Fruit fly (Drosophila melanogaster) whole organism, embryonic: ENCODE results near the gene CG10317.

Experiments used
- Adf1 ChIP-seq: fragments of 200-800 bp; sonication (Bioruptor generic); IDR thresholded peaks from 2 replicates; pipeline ENCODE4 v1.3.6; 2022; ENCODE audit warnings: missing biosample characterization, missing genetic modification characterization
- Asciz ChIP-seq: fragments of 200-800 bp; sonication (Bioruptor generic); optimal IDR thresholded peaks from 2 replicates; lab custom pipeline; 2017; ENCODE audit warnings: missing biosample characterization, mild to moderate bottlenecking, missing genetic modification characterization, missing genetic modification reagents
- Bgb ChIP-seq: fragments of 200-800 bp; sonication (Bioruptor generic); IDR thresholded peaks from 2 replicates; pipeline ENCODE4 v1.3.6; 2022; ENCODE audit warnings: missing biosample characterization, missing genetic modification characterization; ENCODE audit not compliant: partially characterized antibody
- CG10267 ChIP-seq: fragments of 200-800 bp; sonication (Bioruptor generic); optimal IDR thresholded peaks from 2 replicates; lab custom pipeline; 2018; ENCODE audit warnings: missing biosample characterization, mild to moderate bottlenecking, missing genetic modification characterization, moderate library complexity
- CG10274 ChIP-seq: fragments of 200-800 bp; sonication (Bioruptor generic); optimal IDR thresholded peaks from 3 replicates; lab custom pipeline; 2017; ENCODE audit warnings: missing biosample characterization, mild to moderate bottlenecking, missing genetic modification characterization
- CG11456 ChIP-seq: fragments of 200-800 bp; sonication (Bioruptor generic); IDR thresholded peaks from 3 replicates; pipeline ENCODE4 v1.3.6; 2022; ENCODE audit warnings: missing biosample characterization, missing genetic modification characterization
- CG13123 ChIP-seq: fragments of 200-800 bp; sonication (Bioruptor generic); optimal IDR thresholded peaks from 2 replicates; lab custom pipeline; 2016; ENCODE audit warnings: missing biosample characterization, missing genetic modification characterization
- CG14965 ChIP-seq: fragments of 200-800 bp; sonication (Bioruptor generic); optimal IDR thresholded peaks from 2 replicates; lab custom pipeline; 2016; ENCODE audit warnings: missing biosample characterization, missing genetic modification characterization, borderline replicate concordance
- CG1647 ChIP-seq: fragments of 200-800 bp; sonication (Bioruptor generic); optimal IDR thresholded peaks from 3 replicates; lab custom pipeline; 2016; ENCODE audit warnings: missing biosample characterization, missing genetic modification characterization
- CG17186 ChIP-seq: fragments of 200-800 bp; sonication (Bioruptor generic); optimal IDR thresholded peaks from 3 replicates; lab custom pipeline; 2017; ENCODE audit warnings: missing biosample characterization, missing genetic modification reagents, missing genetic modification characterization
- CG1832 ChIP-seq: fragments of 200-800 bp; sonication (Bioruptor generic); optimal IDR thresholded peaks from 2 replicates; lab custom pipeline; 2017; ENCODE audit warnings: missing biosample characterization, mild to moderate bottlenecking, missing genetic modification characterization, inconsistent platforms
- CG3281 ChIP-seq: fragments of 200-800 bp; sonication (Bioruptor generic); optimal IDR thresholded peaks from 3 replicates; lab custom pipeline; 2017; ENCODE audit warnings: missing biosample characterization, mild to moderate bottlenecking, missing genetic modification characterization
- CG3407 ChIP-seq: fragments of 200-800 bp; sonication (Bioruptor generic); optimal IDR thresholded peaks from 2 replicates; lab custom pipeline; 2018; ENCODE audit warnings: missing biosample characterization, mild to moderate bottlenecking, missing genetic modification characterization
- CG3838 ChIP-seq: fragments of 200-800 bp; sonication (Bioruptor generic); optimal IDR thresholded peaks from 3 replicates; lab custom pipeline; 2016; ENCODE audit warnings: missing biosample characterization, missing genetic modification characterization
- CG6175 ChIP-seq: fragments of 200-800 bp; sonication (Bioruptor generic); IDR thresholded peaks from 3 replicates; pipeline ENCODE4 v1.3.6; 2022; ENCODE audit warnings: missing biosample characterization, missing genetic modification characterization
- CG6272 ChIP-seq: fragments of 200-800 bp; sonication (Bioruptor generic); IDR thresholded peaks from 2 replicates; pipeline ENCODE4 v1.3.6; 2022; ENCODE audit warnings: missing biosample characterization, missing genetic modification characterization
- CG7372 ChIP-seq: fragments of 200-800 bp; sonication (Bioruptor generic); IDR thresholded peaks from 2 replicates; pipeline ENCODE4 v1.3.6; 2022; ENCODE audit warnings: missing biosample characterization, missing genetic modification characterization
- CG7556 ChIP-seq: fragments of 200-800 bp; sonication (Bioruptor generic); optimal IDR thresholded peaks from 2 replicates; lab custom pipeline; 2017; ENCODE audit warnings: missing biosample characterization, mild to moderate bottlenecking, missing genetic modification characterization
- CG8290 ChIP-seq, 3 experiments: fragments of 200-800 bp; sonication (Bioruptor generic); optimal IDR thresholded peaks; 2 replicates each; lab custom pipeline; 2016 to 2019; ENCODE audit warnings: missing biosample characterization in 3 of 3, missing genetic modification characterization in 3 of 3, mild to moderate bottlenecking in 2 of 3, moderate library complexity in 1 of 3
- Dip3 ChIP-seq: fragments of 200-800 bp; sonication (Bioruptor generic); optimal IDR thresholded peaks from 3 replicates; lab custom pipeline; 2016; ENCODE audit warnings: missing biosample characterization, missing genetic modification characterization
- Dref ChIP-seq: fragments of 200-800 bp; sonication (Bioruptor generic); IDR thresholded peaks from 2 replicates; pipeline ENCODE4 v1.3.6; 2022; ENCODE audit warnings: missing biosample characterization, missing genetic modification characterization
- Fer3 ChIP-seq: fragments of 200-800 bp; sonication (Bioruptor generic); optimal IDR thresholded peaks from 2 replicates; lab custom pipeline; 2018; ENCODE audit warnings: missing biosample characterization, mild to moderate bottlenecking, missing genetic modification characterization, moderate library complexity
- GATAe ChIP-seq: fragments of 200-800 bp; sonication (Bioruptor generic); conservative IDR thresholded peaks from 2 replicates; pipeline ENCODE4 v1.3.6; 2022; ENCODE audit warnings: missing biosample characterization, missing genetic modification characterization
- HLH54F ChIP-seq: fragments of 200-800 bp; sonication (Bioruptor generic); optimal IDR thresholded peaks from 3 replicates; lab custom pipeline; 2016; ENCODE audit warnings: missing biosample characterization, missing genetic modification characterization
- Hr78 ChIP-seq, 2 experiments: fragments of 200-800 bp in 1 of 2; fragments of >200 bp in 1 of 2; sonication (Bioruptor generic) in 1 of 2; optimal IDR thresholded peaks; 2 replicates each; lab custom pipeline; 2017 to 2019; ENCODE audit warnings: missing biosample characterization in 2 of 2, missing genetic modification characterization in 2 of 2, mild to moderate bottlenecking in 1 of 2, moderate library complexity in 1 of 2
- Jarid2 ChIP-seq: fragments of 200-800 bp; sonication (Bioruptor generic); optimal IDR thresholded peaks from 3 replicates; lab custom pipeline; 2017; ENCODE audit warnings: mild to moderate bottlenecking, missing biosample characterization, missing genetic modification reagents, missing genetic modification characterization
- Lim3 ChIP-seq: fragments of 200-800 bp; sonication (Bioruptor generic); IDR thresholded peaks from 2 replicates; pipeline ENCODE4 v1.3.6; 2022; ENCODE audit warnings: missing biosample characterization, missing genetic modification characterization
- Myb ChIP-seq: fragments of 200-800 bp; sonication (Bioruptor generic); optimal IDR thresholded peaks from 2 replicates; lab custom pipeline; 2016; ENCODE audit warnings: missing biosample characterization, missing genetic modification characterization
- Pdp1 ChIP-seq, 2 experiments: fragments of 200-800 bp; sonication (Bioruptor generic); optimal IDR thresholded peaks; 3 replicates each; lab custom pipeline; 2016; ENCODE audit warnings: missing biosample characterization in 2 of 2, missing genetic modification characterization in 2 of 2, mild to moderate bottlenecking in 1 of 2, moderate library complexity in 1 of 2
- Poxn ChIP-seq: fragments of 200-800 bp; sonication (Bioruptor generic); IDR thresholded peaks from 2 replicates; pipeline ENCODE4 v1.3.6; 2022; ENCODE audit warnings: missing biosample characterization, missing genetic modification characterization
- Ravus ChIP-seq: fragments of 200-800 bp; sonication (Bioruptor generic); IDR thresholded peaks from 2 replicates; pipeline ENCODE4 v1.3.6; 2022; ENCODE audit warnings: missing biosample characterization, missing genetic modification characterization
- Sox100B ChIP-seq: fragments of 200-800 bp; sonication (Bioruptor generic); optimal IDR thresholded peaks from 3 replicates; lab custom pipeline; 2018; ENCODE audit warnings: missing biosample characterization, mild to moderate bottlenecking, missing genetic modification characterization
- Sry-δ ChIP-seq: fragments of 200-800 bp; sonication (Bioruptor generic); optimal IDR thresholded peaks from 2 replicates; lab custom pipeline; 2016; ENCODE audit warnings: missing biosample characterization, missing genetic modification characterization
- bbx ChIP-seq: fragments of 200-800 bp; sonication (Bioruptor generic); IDR thresholded peaks from 2 replicates; pipeline ENCODE4 v1.3.6; 2022; ENCODE audit warnings: missing biosample characterization, missing genetic modification characterization; ENCODE audit not compliant: partially characterized antibody
- cad ChIP-seq: fragments of >200 bp; optimal IDR thresholded peaks from 2 replicates; lab custom pipeline; 2017; ENCODE audit warnings: missing biosample characterization, missing genetic modification characterization
- chn ChIP-seq: fragments of 200-800 bp; sonication (Bioruptor generic); optimal IDR thresholded peaks from 2 replicates; lab custom pipeline; 2016; ENCODE audit warnings: missing biosample characterization, missing genetic modification characterization
- ci ChIP-seq: fragments of 200-800 bp; sonication (Bioruptor generic); IDR thresholded peaks from 3 replicates; pipeline ENCODE4 v1.3.6; 2022; ENCODE audit warnings: missing biosample characterization, missing genetic modification characterization
- hb ChIP-seq: fragments of 200-800 bp; sonication (Bioruptor generic); IDR thresholded peaks from 3 replicates; pipeline ENCODE4 v1.3.6; 2022; ENCODE audit warnings: missing biosample characterization, missing genetic modification characterization; ENCODE audit not compliant: partially characterized antibody
- nerfin-2 ChIP-seq: fragments of 200-800 bp; sonication (Bioruptor generic); IDR thresholded peaks from 2 replicates; pipeline ENCODE4 v1.3.6; 2022; ENCODE audit warnings: missing biosample characterization, missing genetic modification characterization; ENCODE audit not compliant: partially characterized antibody
- p53 ChIP-seq: fragments of 200-800 bp; sonication (Bioruptor generic); optimal IDR thresholded peaks from 2 replicates; lab custom pipeline; 2016; ENCODE audit warnings: missing biosample characterization, missing genetic modification characterization
- phol ChIP-seq: fragments of 200-800 bp; sonication (Bioruptor generic); optimal IDR thresholded peaks from 3 replicates; lab custom pipeline; 2018; ENCODE audit warnings: missing biosample characterization, mild to moderate bottlenecking, missing genetic modification characterization, moderate library complexity
- pita ChIP-seq: fragments of 200-800 bp; sonication (Bioruptor generic); optimal IDR thresholded peaks from 2 replicates; lab custom pipeline; 2017; ENCODE audit warnings: missing biosample characterization, mild to moderate bottlenecking, missing genetic modification characterization
- pnt ChIP-seq: fragments of 200-800 bp; sonication (Bioruptor generic); optimal IDR thresholded peaks from 3 replicates; lab custom pipeline; 2016; ENCODE audit warnings: missing biosample characterization, missing genetic modification characterization
- prd ChIP-seq, 3 experiments: fragments of >200 bp in 2 of 3; fragments of 200-800 bp in 1 of 3; sonication (Bioruptor generic) in 1 of 3; optimal IDR thresholded peaks in 2 of 3; IDR thresholded peaks in 1 of 3; 2 replicates in 2 of 3; 3 replicates in 1 of 3; pipeline versions ENCODE4 v1.3.6 to Lab custom; 2017 to 2022; ENCODE audit warnings: missing biosample characterization in 1 of 3, missing genetic modification characterization in 1 of 3
- slou ChIP-seq: fragments of 200-800 bp; sonication (Bioruptor generic); optimal IDR thresholded peaks from 3 replicates; lab custom pipeline; 2016; ENCODE audit warnings: missing biosample characterization, missing genetic modification characterization
- stc ChIP-seq: fragments of 200-800 bp; sonication (Bioruptor generic); IDR thresholded peaks from 2 replicates; pipeline ENCODE4 v1.3.6; 2022; ENCODE audit warnings: missing biosample characterization, missing genetic modification characterization
- sug ChIP-seq: fragments of 200-800 bp; optimal IDR thresholded peaks from 2 replicates; lab custom pipeline; 2019; ENCODE audit warnings: missing biosample characterization, mild to moderate bottlenecking, missing genetic modification characterization, moderate library complexity
- trh ChIP-seq: fragments of 200-800 bp; sonication (Bioruptor generic); optimal IDR thresholded peaks from 2 replicates; lab custom pipeline; 2016; ENCODE audit warnings: missing biosample characterization, missing genetic modification characterization
- unc-4 ChIP-seq: fragments of 200-800 bp; sonication (Bioruptor generic); IDR thresholded peaks from 2 replicates; pipeline ENCODE4 v1.3.6; 2022; ENCODE audit warnings: missing biosample characterization, missing genetic modification characterization; ENCODE audit not compliant: partially characterized antibody
- zfh2 ChIP-seq: fragments of 200-800 bp; sonication (Bioruptor generic); optimal IDR thresholded peaks from 2 replicates; lab custom pipeline; 2016; ENCODE audit warnings: missing biosample characterization, missing genetic modification characterization

CG10317 gene

dm6 chr3R:16351044-16351443 lies 19.3 kb downstream of the CG10317 start (continued):
- TF ChIP-seq hb (no peak), Hr78 (GFP tag; optimal IDR thresholded peaks at IDR 0.05; lab: Kevin White, UChicago) (peak in 1 of 2 experiments; percentile 77), pnt (GFP tag; lab: Kevin White, UChicago) (no peak), Lim3 (GFP tag; lab: Robert Waterston, UW) (no peak), Myb (GFP tag; lab: Kevin White, UChicago) (peak; percentile 21), CG6175 (GFP tag; lab: Robert Waterston, UW) (no peak), Dref (GFP tag; lab: Robert Waterston, UW) (no peak), bbx (GFP tag; lab: Robert Waterston, UW) (peak; percentile 21; the same call in 1 of the 2 replicates), Sry-δ (GFP tag; lab: Kevin White, UChicago) (peak; percentile 36), Pdp1 (GFP tag; optimal IDR thresholded peaks at IDR 0.05; lab: Kevin White, UChicago) (peak in 1 of 2 experiments; percentile 58), stc (no peak), Adf1 (GFP tag; lab: Robert Waterston, UW) (no peak), CG3407 (GFP tag; lab: Kevin White, UChicago) (no peak), phol (tag; lab: Kevin White, UChicago) (peak; percentile 6), CG11456 (no peak), Sox100B (GFP tag; lab: Kevin White, UChicago) (no peak), Dip3 (peak; percentile 0), CG17186 (GFP tag; lab: Kevin White, UChicago) (no peak), Bgb (GFP tag; lab: Robert Waterston, UW) (peak; percentile 77), HLH54F (GFP tag; lab: Kevin White, UChicago) (no peak), Asciz (no peak), CG8290 (GFP tag; optimal IDR thresholded peaks at IDR 0.05; lab: Kevin White, UChicago) (no peak), CG8290 (tag; optimal IDR thresholded peaks at IDR 0.05; lab: Kevin White, UChicago) (peak in 1 of 2 experiments; percentile 56), slou (GFP tag; lab: Kevin White, UChicago) (no peak), Ravus (GFP tag; lab: Robert Waterston, UW) (no peak), CG10274 (GFP tag; lab: Kevin White, UChicago) (no peak), CG13123 (GFP tag; lab: Kevin White, UChicago) (no peak), CG3281 (GFP tag; lab: Kevin White, UChicago) (no peak), Poxn (GFP tag; lab: Robert Waterston, UW) (no peak), ci (no peak), CG10267 (no peak), CG6272 (GFP tag; lab: Robert Waterston, UW) (no peak), CG14965 (GFP tag; lab: Kevin White, UChicago) (no peak), unc-4 (GFP tag; lab: Robert Waterston, UW) (0 out of 2 replicates have a peak, but pooled peaks have one; percentile 16), CG7372 (no peak), GATAe (GFP tag; lab: Robert Waterston, UW) (no peak), trh (GFP tag; lab: Kevin White, UChicago) (no peak), CG1832 (GFP tag; lab: Kevin White, UChicago) (no peak), CG3838 (GFP tag; lab: Kevin White, UChicago) (no peak), sug (tag; lab: Kevin White, UChicago) (peak; percentile 20), CG7556 (GFP tag; lab: Kevin White, UChicago) (no peak), pita (peak; percentile 83), Fer3 (tag; lab: Kevin White, UChicago) (no peak), p53 (no peak), CG1647 (GFP tag; lab: Kevin White, UChicago) (no peak), cad (GFP tag; lab: Kevin White, UChicago) (no peak), nerfin-2 (GFP tag; lab: Robert Waterston, UW) (no peak), chn (no peak), prd (optimal IDR thresholded peaks at IDR 0.05; lab: Kevin White, UChicago) (no peak), prd (GFP tag; IDR thresholded peaks at IDR 0.05; lab: Robert Waterston, UW) (no peak), Jarid2 (GFP tag; lab: Kevin White, UChicago) (no peak), zfh2 (no peak)
